Worm (Caenorhabditis elegans) whole organism, L4/young adult: ENCODE results near the gene suf-1.

Source experiments
- W03F9.2 ChIP-seq: fragments of 150-350 bp; optimal IDR thresholded peaks from 2 replicates; lab custom pipeline; 2014; ENCODE audit warnings: missing biosample characterization, missing genetic modification characterization
- dao-5 ChIP-seq: sonication (generic microtip); optimal IDR thresholded peaks from 2 replicates; lab custom pipeline; 2016; ENCODE audit warnings: missing genotype, missing genetic modification characterization, moderate library complexity, missing compliant biosample characterization
- him-1 ChIP-seq: sonication (generic microtip); optimal IDR thresholded peaks from 2 replicates; lab custom pipeline; 2016; ENCODE audit warnings: missing genotype, missing genetic modification reagents, missing genetic modification characterization, missing compliant biosample characterization

The suf-1 gene

ce11 chrII:8575184-8575583 is 28.5 kb upstream of the suf-1 start, which contains the start of gene puf-5:
Gene puf-5 (plus strand): TSS chrII:8575541.
- TF ChIP-seq dao-5 = no peak
- no peak for TF ChIP-seq him-1 (tag; lab: Kevin White, UChicago)
- TF ChIP-seq W03F9.2 (tag; lab: Kevin White, UChicago) = no peak

- TF ChIP-seq dao-5 (no peak), W03F9.2 (tag; lab: Kevin White, UChicago) (no peak), him-1 (tag; lab: Kevin White, UChicago) (no peak)
These were observed 26.0 kb upstream of the suf-1 start, which contains the start of gene F54C9.9 for ce11 chrII:8577509-8578099. Gene F54C9.9 (plus strand): TSS chrII:8578049.

ce11 chrII:8581700-8582099 is 21.9 kb upstream of the suf-1 start, which contains the start of gene arl-1:
Gene arl-1 (plus strand): TSS chrII:8582000.
- no peak for TF ChIP-seq dao-5
- TF ChIP-seq him-1 (tag; lab: Kevin White, UChicago) = no peak
- TF ChIP-seq W03F9.2 (tag; lab: Kevin White, UChicago) = no peak

- no peak for TF ChIP-seq him-1 (tag; lab: Kevin White, UChicago)
- TF ChIP-seq W03F9.2 (tag; lab: Kevin White, UChicago) = no peak
- no peak for TF ChIP-seq dao-5
These were observed 20.6 kb upstream of the suf-1 start for ce11 chrII:8583035-8583434.

- no peak for TF ChIP-seq W03F9.2 (tag; lab: Kevin White, UChicago)
- no peak for TF ChIP-seq dao-5
- no peak for TF ChIP-seq him-1 (tag; lab: Kevin White, UChicago)
These were observed 18.5 kb upstream of the suf-1 start, which contains the start of gene F54C9.11 for ce11 chrII:8585036-8585627. Gene F54C9.11 (minus strand): TSS chrII:8585086.

ce11 chrII:8585921-8586320 is 17.7 kb upstream of the suf-1 start:
- TF ChIP-seq dao-5 (no peak), W03F9.2 (tag; lab: Kevin White, UChicago) (no peak), him-1 (tag; lab: Kevin White, UChicago) (no peak)

- no peak for TF ChIP-seq dao-5
- no peak for TF ChIP-seq him-1 (tag; lab: Kevin White, UChicago)
- TF ChIP-seq W03F9.2 (tag; lab: Kevin White, UChicago) = no peak
These were observed 15.9 kb upstream of the suf-1 start for ce11 chrII:8587660-8588230.

ce11 chrII:8588442-8588841 is 15.2 kb upstream of the suf-1 start:
- TF ChIP-seq W03F9.2 (tag; lab: Kevin White, UChicago) (no peak), him-1 (tag; lab: Kevin White, UChicago) (no peak), dao-5 (no peak)

- no peak for TF ChIP-seq W03F9.2 (tag; lab: Kevin White, UChicago)
- no peak for TF ChIP-seq him-1 (tag; lab: Kevin White, UChicago)
- no peak for TF ChIP-seq dao-5
These were observed 14.4 kb upstream of the suf-1 start for ce11 chrII:8589227-8589626.

ce11 chrII:8590684-8591083 is 13.0 kb upstream of the suf-1 start, which contains the start of gene aptf-4:
Gene aptf-4 (plus strand): TSS chrII:8590984.
- TF ChIP-seq W03F9.2 (tag; lab: Kevin White, UChicago) (no peak), him-1 (tag; lab: Kevin White, UChicago) (no peak), dao-5 (no peak)

ce11 chrII:8593840-8594625 is 9.6 kb upstream of the suf-1 start, which contains the start of gene aptf-3:
Gene aptf-3 (plus strand): TSS chrII:8594190.
- TF ChIP-seq W03F9.2 (tag; lab: Kevin White, UChicago) (no peak), him-1 (tag; lab: Kevin White, UChicago) (no peak), dao-5 (no peak)

ce11 chrII:8599214-8599613 is 4.4 kb upstream of the suf-1 start, which contains the start of gene F28C6.5:
Gene F28C6.5 (plus strand): TSS chrII:8599514.
- TF ChIP-seq dao-5 = no peak
- no peak for TF ChIP-seq him-1 (tag; lab: Kevin White, UChicago)
- no peak for TF ChIP-seq W03F9.2 (tag; lab: Kevin White, UChicago)

- TF ChIP-seq dao-5 = no peak
- TF ChIP-seq W03F9.2 (tag; lab: Kevin White, UChicago) = no peak
- no peak for TF ChIP-seq him-1 (tag; lab: Kevin White, UChicago)
These were observed 3.5 kb upstream of the suf-1 start, which contains the start of gene pigg-1 for ce11 chrII:8600165-8600564. Gene pigg-1 (minus strand): TSS chrII:8600265.
